Fruit fly (Drosophila melanogaster) whole organism, prepupa: ENCODE results near the gene CG32110.

ENCODE experiments used
- Blimp-1 ChIP-seq: fragments of 200-800 bp; sonication (Bioruptor generic); optimal IDR thresholded peaks from 3 replicates; lab custom pipeline; 2017; ENCODE audit warnings: missing biosample characterization, missing genetic modification characterization, mild to moderate bottlenecking, moderate library complexity, missing genetic modification reagents
- CG10631 ChIP-seq: fragments of 200-800 bp; sonication (Bioruptor generic); optimal IDR thresholded peaks from 2 replicates; lab custom pipeline; 2016; ENCODE audit warnings: missing biosample characterization, missing genetic modification characterization
- CG10669 ChIP-seq: fragments of 200-800 bp; sonication (Bioruptor generic); optimal IDR thresholded peaks from 3 replicates; lab custom pipeline; 2018; ENCODE audit warnings: missing biosample characterization, mild to moderate bottlenecking, missing genetic modification characterization, moderate library complexity
- CG11294 ChIP-seq: fragments of 200-800 bp; sonication (Bioruptor generic); IDR thresholded peaks from 2 replicates; pipeline ENCODE4 v1.3.6; 2022; ENCODE audit warnings: missing biosample characterization, missing genetic modification characterization
- CG11762 ChIP-seq: fragments of 200-800 bp; sonication (Bioruptor generic); optimal IDR thresholded peaks from 3 replicates; lab custom pipeline; 2016; ENCODE audit warnings: missing biosample characterization, missing genetic modification characterization; ENCODE audit not compliant: insufficient read depth
- CG15336 ChIP-seq: fragments of 200-800 bp; sonication (Bioruptor generic); IDR thresholded peaks from 2 replicates; pipeline ENCODE4 v1.3.6; 2022; ENCODE audit warnings: missing biosample characterization, missing genetic modification characterization
- CG1621 ChIP-seq: fragments of 200-800 bp; sonication (Bioruptor generic); optimal IDR thresholded peaks from 3 replicates; lab custom pipeline; 2018; ENCODE audit warnings: missing biosample characterization, mild to moderate bottlenecking, missing genetic modification characterization
- CG16779 ChIP-seq: fragments of 200-800 bp; sonication (Bioruptor generic); optimal IDR thresholded peaks from 3 replicates; lab custom pipeline; 2017; ENCODE audit warnings: missing biosample characterization, mild to moderate bottlenecking, missing genetic modification characterization
- CG3032 ChIP-seq: fragments of 200-800 bp; optimal IDR thresholded peaks from 2 replicates; lab custom pipeline; 2019; ENCODE audit warnings: missing biosample characterization, mild to moderate bottlenecking, missing genetic modification characterization, moderate library complexity
- CG31627 ChIP-seq: fragments of 200-800 bp; sonication (Bioruptor generic); optimal IDR thresholded peaks from 3 replicates; lab custom pipeline; 2016; ENCODE audit warnings: missing biosample characterization, missing genetic modification characterization
- CG32006 ChIP-seq: fragments of 200-800 bp; sonication (Bioruptor generic); optimal IDR thresholded peaks from 3 replicates; lab custom pipeline; 2017; ENCODE audit warnings: missing biosample characterization, mild to moderate bottlenecking, missing genetic modification characterization
- CG34406 ChIP-seq: fragments of 200-800 bp; sonication (Bioruptor generic); optimal IDR thresholded peaks from 3 replicates; lab custom pipeline; 2016; ENCODE audit warnings: missing biosample characterization, missing genetic modification characterization
- CG4318 ChIP-seq: fragments of 200-800 bp; sonication (Bioruptor generic); optimal IDR thresholded peaks from 3 replicates; lab custom pipeline; 2017; ENCODE audit warnings: missing biosample characterization, mild to moderate bottlenecking, missing genetic modification characterization
- CG6163 ChIP-seq: fragments of 200-800 bp; sonication (Bioruptor generic); IDR thresholded peaks from 3 replicates; pipeline ENCODE4 v1.3.6; 2022; ENCODE audit warnings: missing biosample characterization, missing genetic modification characterization
- CG6276 ChIP-seq: fragments of 200-800 bp; sonication (Bioruptor generic); optimal IDR thresholded peaks from 2 replicates; lab custom pipeline; 2017; ENCODE audit warnings: missing biosample characterization, mild to moderate bottlenecking, missing genetic modification characterization
- CG6792 ChIP-seq: fragments of 200-800 bp; sonication (Bioruptor generic); optimal IDR thresholded peaks from 3 replicates; lab custom pipeline; 2016; ENCODE audit warnings: missing biosample characterization, missing genetic modification characterization
- CG6808 ChIP-seq: fragments of 200-800 bp; sonication (Bioruptor generic); optimal IDR thresholded peaks from 3 replicates; lab custom pipeline; 2017; ENCODE audit warnings: missing biosample characterization, missing genetic modification characterization, mild to moderate bottlenecking, moderate library complexity, missing genetic modification reagents
- CG6854 ChIP-seq: fragments of 200-800 bp; sonication (Bioruptor generic); optimal IDR thresholded peaks from 2 replicates; lab custom pipeline; 2017; ENCODE audit warnings: missing biosample characterization, mild to moderate bottlenecking, missing genetic modification characterization
- CG7368 ChIP-seq: fragments of 200-800 bp; sonication (Bioruptor generic); optimal IDR thresholded peaks from 3 replicates; lab custom pipeline; 2016; ENCODE audit warnings: missing biosample characterization, missing genetic modification characterization
- CG8632 ChIP-seq: fragments of 200-800 bp; sonication (Bioruptor generic); optimal IDR thresholded peaks from 3 replicates; lab custom pipeline; 2016; ENCODE audit warnings: missing biosample characterization, missing genetic modification characterization
- CG9139 ChIP-seq: fragments of 200-800 bp; sonication (Bioruptor generic); optimal IDR thresholded peaks from 3 replicates; lab custom pipeline; 2017; ENCODE audit warnings: missing biosample characterization, mild to moderate bottlenecking, missing genetic modification characterization
- Eip75B ChIP-seq: fragments of 200-800 bp; sonication (Bioruptor generic); optimal IDR thresholded peaks from 3 replicates; lab custom pipeline; 2016; ENCODE audit warnings: missing biosample characterization, missing genetic modification characterization
- Eip78C ChIP-seq: fragments of 200-800 bp; sonication (Bioruptor generic); peaks from one replicate; lab custom pipeline; 2016; ENCODE audit warnings: missing biosample characterization, missing genetic modification characterization
- Eip93F ChIP-seq: fragments of 200-800 bp; sonication (Bioruptor generic); optimal IDR thresholded peaks from 2 replicates; lab custom pipeline; 2016; ENCODE audit warnings: missing biosample characterization, mild to moderate bottlenecking, missing genetic modification characterization
- Ets21C ChIP-seq: fragments of 200-800 bp; sonication (Bioruptor generic); optimal IDR thresholded peaks from 3 replicates; lab custom pipeline; 2016; ENCODE audit warnings: missing biosample characterization, missing genetic modification characterization
- Ets96B ChIP-seq: fragments of 200-800 bp; optimal IDR thresholded peaks from 2 replicates; lab custom pipeline; 2019; ENCODE audit warnings: missing biosample characterization, mild to moderate bottlenecking, missing genetic modification characterization, moderate library complexity
- Gug ChIP-seq: fragments of 200-800 bp; sonication (Bioruptor generic); IDR thresholded peaks from 2 replicates; pipeline ENCODE4 v1.3.6; 2022; ENCODE audit warnings: missing biosample characterization, missing genetic modification characterization
- Hr38 ChIP-seq: sonication (Bioruptor generic); optimal IDR thresholded peaks from 2 replicates; lab custom pipeline; 2016; ENCODE audit warnings: missing biosample characterization, missing genetic modification characterization
- Hr39 ChIP-seq: fragments of 200-800 bp; sonication (Bioruptor generic); optimal IDR thresholded peaks from 2 replicates; lab custom pipeline; 2016; ENCODE audit warnings: missing biosample characterization, missing genetic modification characterization
- Hr4 ChIP-seq: fragments of 200-800 bp; sonication (Bioruptor generic); optimal IDR thresholded peaks from 3 replicates; lab custom pipeline; 2016; ENCODE audit warnings: missing biosample characterization, missing genetic modification characterization
- Lpt ChIP-seq: fragments of 200-800 bp; sonication (Bioruptor generic); optimal IDR thresholded peaks from 3 replicates; lab custom pipeline; 2016; ENCODE audit warnings: missing biosample characterization, missing genetic modification characterization
- OdsH ChIP-seq: fragments of 200-800 bp; sonication (Bioruptor generic); optimal IDR thresholded peaks from 3 replicates; lab custom pipeline; 2016; ENCODE audit warnings: missing biosample characterization, missing genetic modification characterization
- Smox ChIP-seq: fragments of 200-800 bp; sonication (Bioruptor generic); optimal IDR thresholded peaks from 3 replicates; lab custom pipeline; 2016; ENCODE audit warnings: missing biosample characterization, missing genetic modification characterization
- Sox102F ChIP-seq: fragments of 200-800 bp; sonication (Bioruptor generic); optimal IDR thresholded peaks from 2 replicates; lab custom pipeline; 2016; ENCODE audit warnings: missing biosample characterization, mild to moderate bottlenecking, missing genetic modification characterization
- Sox15 ChIP-seq: fragments of 200-800 bp; sonication (Bioruptor generic); optimal IDR thresholded peaks from 3 replicates; lab custom pipeline; 2016; ENCODE audit warnings: missing biosample characterization, missing genetic modification characterization
- acj6 ChIP-seq: fragments of 200-800 bp; sonication (Bioruptor generic); optimal IDR thresholded peaks from 3 replicates; lab custom pipeline; 2016; ENCODE audit warnings: missing biosample characterization, missing genetic modification characterization
- cyc ChIP-seq: fragments of 200-800 bp; sonication (Bioruptor generic); optimal IDR thresholded peaks from 3 replicates; lab custom pipeline; 2016; ENCODE audit warnings: missing biosample characterization, missing genetic modification characterization
- dsx ChIP-seq: fragments of 200-800 bp; optimal IDR thresholded peaks from 3 replicates; lab custom pipeline; 2019; ENCODE audit warnings: missing biosample characterization, mild to moderate bottlenecking, missing genetic modification characterization, moderate library complexity; ENCODE audit not compliant: poor library complexity, severe bottlenecking
- eg ChIP-seq: fragments of 200-800 bp; sonication (Bioruptor generic); IDR thresholded peaks from 3 replicates; pipeline ENCODE4 v1.3.6; 2022; ENCODE audit warnings: missing biosample characterization, missing genetic modification characterization
- fd59A ChIP-seq: fragments of 200-800 bp; sonication (Bioruptor generic); optimal IDR thresholded peaks from 2 replicates; lab custom pipeline; 2017; ENCODE audit warnings: missing biosample characterization, mild to moderate bottlenecking, missing genetic modification characterization, missing genetic modification reagents
- fd85E ChIP-seq: fragments of 200-800 bp; sonication (Bioruptor generic); optimal IDR thresholded peaks from 3 replicates; lab custom pipeline; 2016; ENCODE audit warnings: missing biosample characterization, missing genetic modification characterization
- fkh ChIP-seq: fragments of 200-800 bp; sonication (Bioruptor generic); optimal IDR thresholded peaks from 3 replicates; lab custom pipeline; 2017; ENCODE audit warnings: missing biosample characterization, mild to moderate bottlenecking, missing genetic modification characterization, moderate library complexity
- lz ChIP-seq: fragments of 200-800 bp; sonication (Bioruptor generic); optimal IDR thresholded peaks from 3 replicates; lab custom pipeline; 2016; ENCODE audit warnings: missing biosample characterization, missing genetic modification characterization
- net ChIP-seq: fragments of 200-800 bp; sonication (Bioruptor generic); optimal IDR thresholded peaks from 3 replicates; lab custom pipeline; 2016; ENCODE audit warnings: missing biosample characterization, missing genetic modification characterization
- salr ChIP-seq, 2 experiments: fragments of 200-800 bp; sonication (Bioruptor generic); optimal IDR thresholded peaks; 3 replicates each; lab custom pipeline; 2016 to 2018; ENCODE audit warnings: missing biosample characterization in 2 of 2, missing genetic modification characterization in 2 of 2, mild to moderate bottlenecking in 1 of 2
- spab ChIP-seq: fragments of 200-800 bp; sonication (Bioruptor generic); optimal IDR thresholded peaks from 2 replicates; lab custom pipeline; 2017; ENCODE audit warnings: missing biosample characterization, mild to moderate bottlenecking, missing genetic modification characterization, missing genetic modification reagents
- svp ChIP-seq: fragments of 200-800 bp; sonication (Bioruptor generic); peaks from one replicate; lab custom pipeline; 2016; ENCODE audit warnings: missing biosample characterization, missing genetic modification characterization
- topi ChIP-seq: fragments of 200-800 bp; sonication (Bioruptor generic); optimal IDR thresholded peaks from 3 replicates; lab custom pipeline; 2016; ENCODE audit warnings: missing biosample characterization, missing genetic modification characterization
- vri ChIP-seq: fragments of 200-800 bp; sonication (Bioruptor generic); optimal IDR thresholded peaks from 3 replicates; lab custom pipeline; 2016; ENCODE audit warnings: missing biosample characterization, mild to moderate bottlenecking, missing genetic modification characterization

Gene CG32110

DNA sequence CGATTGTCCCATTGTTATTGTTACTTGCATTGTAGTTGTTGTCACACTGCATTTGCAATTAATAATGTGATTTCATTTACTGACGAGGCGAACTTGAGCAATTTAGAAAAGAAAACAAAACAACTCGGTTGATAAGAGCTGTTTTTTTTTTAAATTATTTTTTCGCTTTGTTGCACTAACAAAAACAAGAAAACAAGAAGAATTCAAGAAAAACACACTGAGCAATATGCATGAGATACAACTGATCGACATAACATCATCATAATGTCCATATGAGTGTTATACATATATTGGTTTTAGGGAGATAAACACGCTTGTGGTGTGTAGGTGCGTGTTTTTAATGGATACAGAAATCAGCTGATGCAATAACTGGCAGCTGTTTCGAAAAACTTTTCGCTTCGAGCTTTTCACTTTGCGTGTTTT, 6.1 kb upstream of the CG32110 start (continued):
- TF ChIP-seq CG10631 (peak; percentile 7), CG16779 (tag; lab: Kevin White, UChicago) (peak; percentile 77), fd59A (no peak), spab (GFP tag; lab: Kevin White, UChicago) (no peak), fkh (GFP tag; lab: Kevin White, UChicago) (peak; percentile 52), CG10669 (GFP tag; lab: Kevin White, UChicago) (no peak), eg (GFP tag; lab: Robert Waterston, UW) (peak; percentile 91), Sox15 (GFP tag; lab: Kevin White, UChicago) (no peak), Sox102F (no peak), CG11294 (GFP tag; lab: Robert Waterston, UW) (peak; percentile 50; the same call in 1 of the 2 replicates), Eip78C (peak; percentile 75), svp (GFP tag; lab: Kevin White, UChicago) (no peak), Eip75B (no peak), fd85E (GFP tag; lab: Kevin White, UChicago) (no peak), Gug (GFP tag; lab: Robert Waterston, UW) (peak; percentile 76), CG6163 (peak; percentile 86), CG11762 (GFP tag; lab: Kevin White, UChicago) (peak; percentile 49), Smox (no peak), OdsH (GFP tag; lab: Kevin White, UChicago) (peak; percentile 52), Lpt (GFP tag; lab: Kevin White, UChicago) (peak; percentile 78), acj6 (GFP tag; lab: Kevin White, UChicago) (peak; percentile 18), CG34406 (GFP tag; lab: Kevin White, UChicago) (no peak), CG31627 (no peak), CG6808 (GFP tag; lab: Kevin White, UChicago) (peak; percentile 32), Blimp-1 (GFP tag; lab: Kevin White, UChicago) (no peak), Hr39 (no peak), CG8632 (GFP tag; lab: Kevin White, UChicago) (no peak), salr (GFP tag; optimal IDR thresholded peaks at IDR 0.05; lab: Kevin White, UChicago) (peak in 1 of 2 experiments; percentile 35), CG6854 (GFP tag; lab: Kevin White, UChicago) (no peak), CG15336 (GFP tag; lab: Robert Waterston, UW) (peak; percentile 84), dsx (GFP tag; lab: Kevin White, UChicago) (no peak), topi (GFP tag; lab: Kevin White, UChicago) (no peak), Eip93F (GFP tag; lab: Kevin White, UChicago) (peak; percentile 24), CG4318 (GFP tag; lab: Kevin White, UChicago) (peak; percentile 50), CG1621 (tag; lab: Kevin White, UChicago) (no peak), Hr4 (GFP tag; lab: Kevin White, UChicago) (peak; percentile 78), CG7368 (GFP tag; lab: Kevin White, UChicago) (no peak), Ets21C (GFP tag; lab: Kevin White, UChicago) (no peak), lz (no peak), CG32006 (GFP tag; lab: Kevin White, UChicago) (peak; percentile 84)

DNA sequence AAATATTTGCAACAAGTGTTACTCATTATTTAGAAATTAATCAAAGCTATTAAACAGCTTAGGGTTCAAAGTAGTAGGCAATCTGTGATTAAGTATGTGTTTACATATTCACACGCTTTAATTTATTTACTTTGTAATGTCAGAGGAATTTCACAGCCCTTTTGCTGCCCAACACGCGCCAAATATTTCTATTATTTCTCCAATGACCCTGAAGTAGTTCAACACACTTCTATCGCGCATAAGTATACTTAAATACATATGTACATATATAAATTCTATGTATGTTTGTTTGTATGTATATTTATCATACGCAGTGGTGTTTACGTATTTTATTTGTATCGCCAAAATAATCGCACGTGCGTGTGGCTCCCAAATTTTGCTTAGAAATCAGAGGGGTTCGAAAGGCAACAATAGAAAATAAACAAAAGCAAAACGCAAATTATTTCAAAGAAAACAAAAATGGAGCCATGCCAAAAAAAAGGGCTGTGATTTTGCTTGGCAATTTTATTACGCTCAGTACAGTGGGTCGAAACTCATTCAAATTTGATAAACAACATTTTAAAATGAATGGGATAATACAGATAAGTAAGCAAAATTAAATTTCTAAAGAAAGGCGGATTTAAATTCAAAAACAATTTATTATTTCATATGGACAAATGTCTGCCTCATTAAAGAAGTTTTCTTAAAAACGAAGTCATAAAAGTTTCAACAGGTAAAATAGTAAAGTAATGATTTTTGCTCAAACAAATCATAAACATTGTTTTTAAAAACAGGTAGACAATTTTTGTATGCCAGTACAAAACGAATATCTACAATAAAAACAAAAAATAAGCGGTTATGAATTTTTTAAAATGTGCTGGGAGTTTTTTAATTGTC, 5.1 kb upstream of the CG32110 start:
- TF ChIP-seq fkh (GFP tag; lab: Kevin White, UChicago) = peak; percentile 55
- no peak for TF ChIP-seq CG3032 (tag; lab: Kevin White, UChicago)
- TF ChIP-seq CG6808 (GFP tag; lab: Kevin White, UChicago) = no peak
- TF ChIP-seq CG6276 = no peak
- 0 out of 3 replicates have a peak, but pooled peaks have one; percentile 21 for TF ChIP-seq eg (GFP tag; lab: Robert Waterston, UW)
- TF ChIP-seq CG32006 (GFP tag; lab: Kevin White, UChicago) = peak; percentile 8
- peak; percentile 69 for TF ChIP-seq Eip78C
- peak; percentile 35 for TF ChIP-seq CG8632 (GFP tag; lab: Kevin White, UChicago)
- TF ChIP-seq vri (GFP tag; lab: Kevin White, UChicago) = no peak
- TF ChIP-seq CG9139 (GFP tag; lab: Kevin White, UChicago) = no peak
- TF ChIP-seq cyc (GFP tag; lab: Kevin White, UChicago) = no peak
- TF ChIP-seq Hr38 (GFP tag; lab: Kevin White, UChicago) = no peak
- no peak for TF ChIP-seq OdsH (GFP tag; lab: Kevin White, UChicago)
- TF ChIP-seq CG6792 (GFP tag; lab: Kevin White, UChicago) = no peak
- no peak for TF ChIP-seq CG10669 (GFP tag; lab: Kevin White, UChicago)
- no peak for TF ChIP-seq Gug (GFP tag; lab: Robert Waterston, UW)
- no peak for TF ChIP-seq Ets96B (tag; lab: Kevin White, UChicago)
- TF ChIP-seq CG4318 (GFP tag; lab: Kevin White, UChicago) = no peak
- TF ChIP-seq CG6854 (GFP tag; lab: Kevin White, UChicago) = no peak
- TF ChIP-seq net (GFP tag; lab: Kevin White, UChicago) = peak; percentile 43
